Worm (Caenorhabditis elegans) whole organism, young adult: ENCODE data around the gene F07C3.9.

Source experiments
- B0019.2 ChIP-seq: fragments of 200-800 bp; sonication (Bioruptor generic); conservative IDR thresholded peaks from 2 replicates; pipeline ENCODE4 v1.3.6; 2022; ENCODE audit warnings: missing genetic modification reagents, missing genetic modification characterization, missing compliant biosample characterization
- F10E7.11 ChIP-seq: sonication (generic microtip); optimal IDR thresholded peaks from 2 replicates; lab custom pipeline; 2017; ENCODE audit warnings: mild to moderate bottlenecking, missing genetic modification characterization, moderate library complexity, missing compliant biosample characterization
- F33H1.4 ChIP-seq: fragments of 200-800 bp; sonication (Bioruptor generic); IDR thresholded peaks from 2 replicates; pipeline ENCODE4 v1.3.6; 2022; ENCODE audit warnings: missing genetic modification reagents, missing genetic modification characterization, missing compliant biosample characterization
- F55B11.4 ChIP-seq: sonication (generic microtip); optimal IDR thresholded peaks from 2 replicates; lab custom pipeline; 2016; ENCODE audit warnings: missing compliant biosample characterization, missing genetic modification characterization, borderline replicate concordance; ENCODE audit not compliant: insufficient read depth
- F57C9.4 ChIP-seq: sonication (generic microtip); optimal IDR thresholded peaks from 2 replicates; lab custom pipeline; 2017; ENCODE audit warnings: mild to moderate bottlenecking, missing genetic modification characterization, missing compliant biosample characterization
- K11D2.4 ChIP-seq: fragments of 200-800 bp; sonication (Bioruptor generic); IDR thresholded peaks from 2 replicates; pipeline ENCODE4 v1.3.6; 2022; ENCODE audit warnings: missing genetic modification reagents, missing genetic modification characterization, missing compliant biosample characterization
- K12H6.12 ChIP-seq: fragments of 200-800 bp; sonication (Bioruptor generic); optimal IDR thresholded peaks from 2 replicates; lab custom pipeline; 2018; ENCODE audit warnings: mild to moderate bottlenecking, missing genetic modification characterization, missing compliant biosample characterization
- T07F8.4 ChIP-seq: sonication (generic microtip); optimal IDR thresholded peaks from 2 replicates; lab custom pipeline; 2016; ENCODE audit warnings: mild to moderate bottlenecking, missing genetic modification characterization, moderate library complexity, missing compliant biosample characterization
- Y53G8AR.9 ChIP-seq: fragments of 200-800 bp; sonication (Bioruptor generic); conservative IDR thresholded peaks from 2 replicates; pipeline ENCODE4 v1.3.6; 2022; ENCODE audit warnings: missing genetic modification reagents, missing genetic modification characterization, missing compliant biosample characterization
- Y79H2A.3 ChIP-seq: fragments of 200-800 bp; sonication (Bioruptor generic); conservative IDR thresholded peaks from 2 replicates; pipeline ENCODE4 v1.3.6; 2022; ENCODE audit warnings: missing genetic modification reagents, missing genetic modification characterization, missing compliant biosample characterization
- ZK185.1 ChIP-seq: sonication (generic microtip); optimal IDR thresholded peaks from 2 replicates; lab custom pipeline; 2016; ENCODE audit warnings: mild to moderate bottlenecking, missing genetic modification characterization, missing compliant biosample characterization; ENCODE audit not compliant: poor library complexity, severe bottlenecking
- ama-1 ChIP-seq, 3 experiments: fragments of 150-350 bp in 1 of 3; sonication (generic microtip) in 2 of 3; optimal IDR thresholded peaks; 2 replicates each; lab custom pipeline; 2014 to 2018; ENCODE audit warnings: missing biosample characterization in 2 of 3, missing genetic modification characterization in 2 of 3, missing genetic modification reagents in 2 of 3
- attf-6 ChIP-seq: fragments of 200-800 bp; sonication (Bioruptor generic); IDR thresholded peaks from 2 replicates; pipeline ENCODE4 v1.3.6; 2022; ENCODE audit warnings: missing genetic modification reagents, missing genetic modification characterization, missing compliant biosample characterization
- cebp-1 ChIP-seq, 2 experiments: fragments of 200-800 bp in 1 of 2; sonication (Bioruptor generic) in 1 of 2; sonication (generic microtip) in 1 of 2; IDR thresholded peaks in 1 of 2; optimal IDR thresholded peaks in 1 of 2; 2 replicates each; pipeline versions ENCODE4 v1.3.6 to Lab custom; 2017 to 2022; ENCODE audit warnings: missing compliant biosample characterization in 2 of 2, missing genetic modification characterization in 2 of 2, mild to moderate bottlenecking in 1 of 2, missing genetic modification reagents in 1 of 2, moderate library complexity in 1 of 2
- ceh-27 ChIP-seq: fragments of 200-800 bp; sonication (Bioruptor generic); optimal IDR thresholded peaks from 2 replicates; lab custom pipeline; 2018; ENCODE audit warnings: mild to moderate bottlenecking, missing genetic modification characterization, moderate library complexity, missing compliant biosample characterization
- ceh-91 ChIP-seq: fragments of 200-800 bp; sonication (Bioruptor generic); IDR thresholded peaks from 2 replicates; pipeline ENCODE4 v1.3.6; 2022; ENCODE audit warnings: missing genetic modification reagents, missing genetic modification characterization, missing compliant biosample characterization
- dpl-1 ChIP-seq: fragments of 150-350 bp; optimal IDR thresholded peaks from 2 replicates; lab custom pipeline; 2014; ENCODE audit warnings: missing biosample characterization, missing genetic modification reagents, missing genetic modification characterization
- efl-1 ChIP-seq: fragments of 150-350 bp; optimal IDR thresholded peaks from 2 replicates; lab custom pipeline; 2014; ENCODE audit warnings: missing biosample characterization, missing genetic modification reagents, missing genetic modification characterization
- egl-44 ChIP-seq: fragments of 200-800 bp; sonication (Bioruptor generic); IDR thresholded peaks from 2 replicates; pipeline ENCODE4 v1.3.6; 2022; ENCODE audit warnings: missing genetic modification reagents, missing genetic modification characterization, missing compliant biosample characterization
- egrh-3 ChIP-seq: fragments of 200-800 bp; sonication (Bioruptor generic); IDR thresholded peaks from 2 replicates; pipeline ENCODE4 v1.3.6; 2022; ENCODE audit warnings: missing genetic modification reagents, missing genetic modification characterization, missing compliant biosample characterization
- ekl-4 ChIP-seq: fragments of 200-800 bp; sonication (Bioruptor generic); IDR thresholded peaks from 2 replicates; pipeline ENCODE4 v1.3.6; 2022; ENCODE audit warnings: missing genetic modification reagents, missing genetic modification characterization, missing compliant biosample characterization
- hmg-1.2 ChIP-seq: fragments of 200-800 bp; sonication (Bioruptor generic); IDR thresholded peaks from 2 replicates; pipeline ENCODE4 v1.3.6; 2022; ENCODE audit warnings: missing genetic modification reagents, missing genetic modification characterization, missing compliant biosample characterization
- let-607 ChIP-seq, 2 experiments: fragments of 200-800 bp in 1 of 2; sonication (Bioruptor generic) in 1 of 2; sonication (generic microtip) in 1 of 2; optimal IDR thresholded peaks; 2 replicates each; lab custom pipeline; 2016 to 2018; ENCODE audit warnings: mild to moderate bottlenecking in 2 of 2, missing compliant biosample characterization in 2 of 2, missing genetic modification characterization in 2 of 2, moderate library complexity in 2 of 2, missing genotype in 1 of 2
- lin-35 ChIP-seq, 3 experiments: fragments of 150-350 bp in 2 of 3; sonication (generic microtip) in 1 of 3; optimal IDR thresholded peaks; 2 replicates each; lab custom pipeline; 2014 to 2018; ENCODE audit warnings: missing biosample characterization in 3 of 3, missing genetic modification characterization in 3 of 3, missing genetic modification reagents in 3 of 3
- lin-40 ChIP-seq: sonication (generic microtip); optimal IDR thresholded peaks from 2 replicates; lab custom pipeline; 2016; ENCODE audit warnings: missing genetic modification characterization, mild to moderate bottlenecking, missing compliant biosample characterization, missing genotype, missing genetic modification reagents
- madf-3 ChIP-seq: fragments of 200-800 bp; sonication (Bioruptor generic); IDR thresholded peaks from 2 replicates; pipeline ENCODE4 v1.3.6; 2022; ENCODE audit warnings: missing genetic modification reagents, missing genetic modification characterization, missing compliant biosample characterization
- madf-6 ChIP-seq: fragments of 200-800 bp; sonication (Bioruptor generic); IDR thresholded peaks from 2 replicates; pipeline ENCODE4 v1.3.6; 2022; ENCODE audit warnings: missing genetic modification reagents, missing genetic modification characterization, missing compliant biosample characterization
- madf-8 ChIP-seq: fragments of 200-800 bp; sonication (Bioruptor generic); conservative IDR thresholded peaks from 2 replicates; pipeline ENCODE4 v1.3.6; 2022; ENCODE audit warnings: missing genetic modification reagents, missing genetic modification characterization, missing compliant biosample characterization
- mxl-1 ChIP-seq: sonication (generic microtip); optimal IDR thresholded peaks from 2 replicates; lab custom pipeline; 2016; ENCODE audit warnings: missing genetic modification characterization, missing compliant biosample characterization
- nhr-80 ChIP-seq: sonication (generic microtip); optimal IDR thresholded peaks from 2 replicates; lab custom pipeline; 2016; ENCODE audit warnings: missing genetic modification characterization, missing compliant biosample characterization
- nhr-90 ChIP-seq: sonication (generic microtip); optimal IDR thresholded peaks from 2 replicates; lab custom pipeline; 2016; ENCODE audit warnings: missing genotype, mild to moderate bottlenecking, missing genetic modification characterization, missing compliant biosample characterization
- pbrm-1 ChIP-seq: fragments of 200-800 bp; sonication (Bioruptor generic); IDR thresholded peaks from 2 replicates; pipeline ENCODE4 v1.3.6; 2022; ENCODE audit warnings: missing genetic modification reagents, missing genetic modification characterization, missing compliant biosample characterization
- pha-4 ChIP-seq: fragments of 150-350 bp; sonication (generic microtip); optimal IDR thresholded peaks from 2 replicates; lab custom pipeline; 2014; ENCODE audit warnings: missing biosample characterization, missing genetic modification reagents, missing genetic modification characterization
- rcor-1 ChIP-seq: fragments of 200-800 bp; sonication (Bioruptor generic); IDR thresholded peaks from 2 replicates; pipeline ENCODE4 v1.3.6; 2022; ENCODE audit warnings: missing genetic modification reagents, missing genetic modification characterization, missing compliant biosample characterization
- snpc-4 ChIP-seq, 5 experiments: fragments of 150-350 bp in 1 of 5; sonication (generic microtip) in 4 of 5; optimal IDR thresholded peaks; 2 replicates each; lab custom pipeline; 2014 to 2018; ENCODE audit warnings: missing genetic modification characterization in 5 of 5, missing biosample characterization in 3 of 5, antibody characterized with exemption in 2 of 5, mild to moderate bottlenecking in 2 of 5, missing compliant biosample characterization in 2 of 5, missing genotype in 2 of 5, moderate library complexity in 2 of 5, missing genetic modification reagents in 1 of 5
- tbx-9 ChIP-seq: sonication (generic microtip); optimal IDR thresholded peaks from 2 replicates; lab custom pipeline; 2016; ENCODE audit warnings: borderline replicate concordance, missing genetic modification characterization, inconsistent platforms, missing compliant biosample characterization
- ztf-18 ChIP-seq: sonication (generic microtip); optimal IDR thresholded peaks from 2 replicates; lab custom pipeline; 2016; ENCODE audit warnings: missing genotype, mild to moderate bottlenecking, missing genetic modification characterization, missing compliant biosample characterization
- ztf-26 ChIP-seq: sonication (generic microtip); optimal IDR thresholded peaks from 2 replicates; lab custom pipeline; 2017; ENCODE audit warnings: missing genetic modification characterization, missing compliant biosample characterization

The F07C3.9 gene

DNA sequence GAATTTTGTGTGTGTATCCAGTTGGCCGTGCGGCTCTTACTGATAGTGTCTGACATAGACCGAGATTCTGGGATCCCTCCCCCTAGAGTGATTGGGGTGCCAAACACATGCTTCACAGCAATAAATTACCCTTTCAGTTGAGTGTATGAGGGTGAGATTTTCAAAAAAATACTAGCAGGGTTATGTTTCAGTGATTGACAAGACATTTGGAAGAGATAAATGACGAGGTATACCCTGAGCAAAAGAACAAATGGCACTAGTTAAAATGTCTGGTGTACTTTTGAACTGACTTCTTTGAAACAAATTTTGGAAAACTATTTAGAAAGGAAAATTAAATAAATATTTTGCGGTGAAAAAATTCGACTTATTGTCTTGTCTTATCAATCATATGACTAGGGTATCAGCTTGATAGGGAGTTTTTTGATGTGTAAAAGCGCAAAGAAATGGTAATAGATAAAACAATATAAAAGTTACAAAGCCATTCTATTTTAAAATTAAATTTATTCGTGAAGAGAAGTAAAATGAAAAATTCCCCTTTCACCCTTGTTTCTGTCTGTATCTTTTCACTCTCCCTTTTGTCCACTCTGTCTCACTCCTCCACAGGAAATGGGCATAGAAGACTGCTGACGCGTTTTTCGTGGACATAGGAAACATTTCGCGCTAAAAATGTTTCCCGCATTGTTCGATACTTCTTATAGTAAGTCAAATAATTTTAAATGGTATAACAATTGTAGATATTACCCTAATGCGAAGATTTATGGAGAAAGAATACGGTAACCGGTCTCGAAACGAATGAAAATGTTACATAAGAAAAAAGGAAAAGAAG is 11.1 kb downstream of the F07C3.9 start, which contains the start of gene glo-4:
Gene glo-4 (minus strand): TSS at position 51 of the 826 bp plus-strand sequence.
- no peak for TF ChIP-seq K11D2.4 (GFP tag; lab: Robert Waterston, UW)
- peak; percentile 73 for TF ChIP-seq madf-6
- TF ChIP-seq Y79H2A.3 (GFP tag; lab: Robert Waterston, UW): no peak
- TF ChIP-seq attf-6 (GFP tag; lab: Robert Waterston, UW): no peak
- TF ChIP-seq lin-40 (tag; lab: Kevin White, UChicago): peak; percentile 68
- peak; percentile 56 for TF ChIP-seq dpl-1 (GFP tag; lab: Kevin White, UChicago)
- TF ChIP-seq ceh-27 (GFP tag; lab: Kevin White, UChicago): peak; percentile 47
- TF ChIP-seq pha-4: no peak
- TF ChIP-seq F57C9.4 (tag; lab: Kevin White, UChicago): no peak
- no peak for TF ChIP-seq F10E7.11 (tag; lab: Kevin White, UChicago)
- peak; percentile 69 for TF ChIP-seq hmg-1.2 (GFP tag; lab: Robert Waterston, UW)
- no peak for TF ChIP-seq T07F8.4 (tag; lab: Kevin White, UChicago)
- peak; percentile 50 for TF ChIP-seq madf-8 (GFP tag; lab: Robert Waterston, UW)
- no peak for TF ChIP-seq mxl-1 (tag; lab: Kevin White, UChicago)
- TF ChIP-seq cebp-1 (GFP tag; IDR thresholded peaks at IDR 0.05; lab: Robert Waterston, UW): no peak
- TF ChIP-seq cebp-1 (tag; optimal IDR thresholded peaks at IDR 0.05; lab: Kevin White, UChicago): no peak
- peak; percentile 24; the same call in 1 of the 2 replicates for TF ChIP-seq ekl-4 (GFP tag; lab: Robert Waterston, UW)
- no peak for TF ChIP-seq egl-44 (GFP tag; lab: Robert Waterston, UW)
- peak; percentile 71; the same call in 1 of the 2 replicates for TF ChIP-seq Y53G8AR.9 (GFP tag; lab: Robert Waterston, UW)
- TF ChIP-seq let-607 (tag; optimal IDR thresholded peaks at IDR 0.05; lab: Kevin White, UChicago): peak in 1 of 2 experiments; percentile 3
- TF ChIP-seq snpc-4 (GFP tag; optimal IDR thresholded peaks at IDR 0.05; lab: Kevin White, UChicago): no peak
- peak in 1 of 4 experiments; percentile 11 for TF ChIP-seq snpc-4 (tag; optimal IDR thresholded peaks at IDR 0.05; lab: Kevin White, UChicago)
- 0 out of 2 replicates have a peak, but pooled peaks have one; percentile 71 for TF ChIP-seq madf-3 (GFP tag; lab: Robert Waterston, UW)
- TF ChIP-seq ama-1 (optimal IDR thresholded peaks at IDR 0.05; lab: Kevin White, UChicago): no peak
- no peak for TF ChIP-seq ama-1 (GFP tag; optimal IDR thresholded peaks at IDR 0.05; lab: Kevin White, UChicago)
- TF ChIP-seq ztf-26 (tag; lab: Kevin White, UChicago): no peak
- TF ChIP-seq F55B11.4 (tag; lab: Kevin White, UChicago): no peak
- TF ChIP-seq lin-35 (GFP tag; optimal IDR thresholded peaks at IDR 0.05; lab: Kevin White, UChicago): peak in 1 of 3 experiments; percentile 81
- no peak for TF ChIP-seq ZK185.1 (tag; lab: Kevin White, UChicago)
- no peak for TF ChIP-seq ceh-91 (GFP tag; lab: Robert Waterston, UW)
- TF ChIP-seq F33H1.4 (GFP tag; lab: Robert Waterston, UW): no peak
- no peak for TF ChIP-seq egrh-3 (GFP tag; lab: Robert Waterston, UW)
- no peak for TF ChIP-seq B0019.2 (GFP tag; lab: Robert Waterston, UW)
- peak; percentile 91 for TF ChIP-seq ztf-18 (tag; lab: Kevin White, UChicago)
- TF ChIP-seq nhr-90 (tag; lab: Kevin White, UChicago): no peak
- TF ChIP-seq pbrm-1: 0 out of 2 replicates have a peak, but pooled peaks have one; percentile 54
- peak; percentile 49; the same call in 1 of the 2 replicates for TF ChIP-seq rcor-1
- TF ChIP-seq nhr-80 (tag; lab: Kevin White, UChicago): peak; percentile 62
- TF ChIP-seq tbx-9 (tag; lab: Kevin White, UChicago): no peak
- peak; percentile 71 for TF ChIP-seq efl-1 (GFP tag; lab: Kevin White, UChicago)
- no peak for TF ChIP-seq K12H6.12
